Fruit fly (Drosophila melanogaster) whole organism, wandering third instar larva: ENCODE measurements around the gene CG9747.

ENCODE experiments used
- CG32264 ChIP-seq: fragments of 200-800 bp; sonication (Bioruptor generic); optimal IDR thresholded peaks from 2 replicates; lab custom pipeline; 2016; ENCODE audit warnings: missing biosample characterization, missing genetic modification characterization
- Dif ChIP-seq: fragments of 200-275, 200-300 bp; sonication (Bioruptor generic); optimal IDR thresholded peaks from 2 replicates; lab custom pipeline; 2018; ENCODE audit warnings: missing biosample characterization, missing genetic modification characterization; ENCODE audit not compliant: partially characterized antibody
- GATAd ChIP-seq: sonication (Bioruptor generic); optimal IDR thresholded peaks from 2 replicates; lab custom pipeline; 2016; ENCODE audit warnings: missing biosample characterization, missing genetic modification characterization
- Sp1 ChIP-seq: fragments of 200-800 bp; sonication (Bioruptor generic); optimal IDR thresholded peaks from 3 replicates; lab custom pipeline; 2019; ENCODE audit warnings: missing biosample characterization, mild to moderate bottlenecking, missing genetic modification characterization, moderate library complexity
- br ChIP-seq: fragments of 200-800 bp; sonication (Bioruptor generic); optimal IDR thresholded peaks from 2 replicates; lab custom pipeline; 2016; ENCODE audit warnings: missing biosample characterization, missing genetic modification characterization
- ey ChIP-seq: fragments of 200-800 bp; sonication (Bioruptor generic); optimal IDR thresholded peaks from 2 replicates; lab custom pipeline; 2016; ENCODE audit warnings: missing biosample characterization, missing genetic modification characterization
- h ChIP-seq: fragments of 200-800 bp; sonication (Bioruptor generic); optimal IDR thresholded peaks from 3 replicates; lab custom pipeline; 2016; ENCODE audit warnings: missing biosample characterization, mild to moderate bottlenecking, missing genetic modification characterization
- usp ChIP-seq: fragments of >200 bp; optimal IDR thresholded peaks from 2 replicates; lab custom pipeline; 2017; ENCODE audit warnings: missing biosample characterization, missing genetic modification characterization

DNA sequence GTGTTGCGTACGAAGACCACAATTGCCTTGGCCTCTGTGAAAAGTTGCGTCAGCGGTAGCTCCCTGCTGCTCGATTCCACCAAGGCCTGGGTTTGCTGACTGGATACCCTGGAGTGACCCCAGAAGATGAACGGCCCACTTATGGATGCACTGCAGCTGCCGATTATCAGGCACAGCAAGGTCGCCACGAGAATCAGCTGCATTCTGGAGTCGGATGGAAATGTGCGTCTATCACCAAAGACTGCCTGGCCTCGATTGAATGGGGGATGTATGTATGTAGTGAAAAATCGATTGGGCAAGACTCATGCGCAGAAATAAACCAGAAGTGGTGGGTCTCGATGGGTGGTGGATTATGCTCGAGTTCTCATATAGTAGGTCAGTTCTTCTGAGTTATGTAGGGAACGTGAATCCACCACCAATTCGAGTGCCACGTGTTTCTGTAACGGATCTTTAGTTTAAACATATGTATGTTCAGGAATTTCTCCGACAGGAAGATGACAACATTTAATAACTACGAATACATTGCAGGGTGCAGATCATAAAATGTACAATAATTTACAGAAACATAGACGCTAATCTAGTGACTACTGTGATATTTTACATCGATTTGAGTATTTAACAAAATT lies 24.8 kb downstream of the CG9747 start, which contains the start of gene VhaAC45RP:
- TF ChIP-seq GATAd (GFP tag; lab: Kevin White, UChicago) (no peak), br (GFP tag; lab: Kevin White, UChicago) (no peak), CG32264 (GFP tag; lab: Kevin White, UChicago) (no peak), usp (GFP tag; lab: Kevin White, UChicago) (no peak), Dif (GFP tag; lab: Kevin White, UChicago) (no peak), h (no peak), Sp1 (GFP tag; lab: Kevin White, UChicago) (no peak), ey (GFP tag; lab: Kevin White, UChicago) (no peak)
